Worm (Caenorhabditis elegans): ENCODE measurements around the gene bath-9.

DNA sequence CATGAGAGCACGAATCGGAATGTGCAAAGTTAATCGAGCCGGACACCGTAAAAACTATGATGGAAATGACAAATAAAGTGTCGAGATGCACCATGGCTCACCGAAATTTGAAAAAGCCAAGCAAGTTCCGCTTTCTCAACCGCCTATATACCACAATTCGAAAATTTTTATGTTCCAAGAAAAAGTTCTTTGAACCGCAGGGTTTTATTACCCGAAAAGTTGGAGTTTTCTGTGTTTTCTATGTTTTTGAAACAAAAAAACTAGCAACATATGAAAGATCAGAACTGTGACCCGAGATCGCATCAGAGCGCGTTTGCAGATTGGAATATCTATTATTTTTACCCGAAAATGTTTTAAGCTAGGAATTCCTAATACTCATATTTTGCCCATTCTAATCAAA lies 49.8 kb upstream of the bath-9 start, which contains the start of gene Y46D2A.3:
- no peak for TF ChIP-seq cebp-1 (GFP tag; IDR thresholded peaks at IDR 0.05)
- no peak for TF ChIP-seq cebp-1 (tag; optimal IDR thresholded peaks at IDR 0.05)
- TF ChIP-seq bed-1 (GFP tag; IDR thresholded peaks at IDR 0.05) = no peak
- no peak for TF ChIP-seq egrh-3 (GFP tag; IDR thresholded peaks at IDR 0.05)
- no peak for TF ChIP-seq snpc-4 (GFP tag; optimal IDR thresholded peaks at IDR 0.05)
- TF ChIP-seq snpc-4 (tag; optimal IDR thresholded peaks at IDR 0.05) = no peak
- TF ChIP-seq mxl-1 (tag; optimal IDR thresholded peaks at IDR 0.05) = no peak
- TF ChIP-seq F33H1.4 (GFP tag; IDR thresholded peaks at IDR 0.05) = no peak
- TF ChIP-seq madf-10 (tag; optimal IDR thresholded peaks at IDR 0.05) = no peak
- TF ChIP-seq Y95B8A.8 (GFP tag; IDR thresholded peaks at IDR 0.05) = no peak
- TF ChIP-seq die-1 (tag; optimal IDR thresholded peaks at IDR 0.05) = no peak
- TF ChIP-seq F57C9.4 (tag; optimal IDR thresholded peaks at IDR 0.05) = no peak

Measured in whole organism, young adult.